Fruit fly (Drosophila melanogaster) whole organism, adult: ENCODE data around the gene CG42675.

ENCODE experiments used
- Crg-1 ChIP-seq: fragments of 200-800 bp; sonication (Bioruptor generic); optimal IDR thresholded peaks from 2 replicates; lab custom pipeline; 2016; ENCODE audit warnings: missing biosample characterization, missing genetic modification characterization
- kay ChIP-seq: fragments of 200-800 bp; sonication (Bioruptor generic); peaks from one replicate; lab custom pipeline; 2016; ENCODE audit warnings: missing biosample characterization, missing genetic modification characterization, borderline replicate concordance

dm6 chr3R:5789025-5789953 lies 24.1 kb upstream of the CG42675 start, which contains the start of the genes Hat1 and Rpn5:
- TF ChIP-seq kay (GFP tag; lab: Kevin White, UChicago) (no peak), Crg-1 (GFP tag; lab: Kevin White, UChicago) (peak; percentile 94)
